Worm (Caenorhabditis elegans) whole organism, early embryonic: Measurements from ENCODE around the gene dmsr-11.

Source experiments
- B0310.2 ChIP-seq: sonication (generic microtip); optimal IDR thresholded peaks from 2 replicates; lab custom pipeline; 2016; ENCODE audit warnings: mild to moderate bottlenecking, missing genetic modification characterization, missing compliant biosample characterization
- F13C5.2 ChIP-seq: sonication (generic microtip); optimal IDR thresholded peaks from 2 replicates; lab custom pipeline; 2017; ENCODE audit warnings: mild to moderate bottlenecking, missing genetic modification characterization, inconsistent platforms, missing compliant biosample characterization
- aly-1 ChIP-seq: sonication (generic microtip); optimal IDR thresholded peaks from 2 replicates; lab custom pipeline; 2016; ENCODE audit warnings: missing genetic modification characterization, missing compliant biosample characterization
- ama-1 ChIP-seq: fragments of 150-350 bp; optimal IDR thresholded peaks from 2 replicates; lab custom pipeline; 2014
- ceh-13 ChIP-seq: fragments of 200-800 bp; sonication (Bioruptor generic); optimal IDR thresholded peaks from 2 replicates; lab custom pipeline; 2018; ENCODE audit warnings: mild to moderate bottlenecking, missing genetic modification characterization, missing compliant biosample characterization
- ets-7 ChIP-seq: sonication (generic microtip); optimal IDR thresholded peaks from 2 replicates; lab custom pipeline; 2016; ENCODE audit warnings: missing genotype, missing genetic modification characterization, missing compliant biosample characterization
- flt-1 ChIP-seq: fragments of 200-800 bp; sonication (Bioruptor generic); IDR thresholded peaks from 2 replicates; pipeline ENCODE4 v1.3.6; 2022; ENCODE audit warnings: missing genetic modification characterization, missing compliant biosample characterization
- hmbx-1 ChIP-seq: sonication (generic microtip); optimal IDR thresholded peaks from 2 replicates; lab custom pipeline; 2016; ENCODE audit warnings: mild to moderate bottlenecking, missing genetic modification characterization, missing compliant biosample characterization
- hmg-4 ChIP-seq: fragments of 200-800 bp; sonication (Bioruptor generic); optimal IDR thresholded peaks from 2 replicates; lab custom pipeline; 2018; ENCODE audit warnings: mild to moderate bottlenecking, missing genetic modification characterization, missing compliant biosample characterization
- scrt-1 ChIP-seq: fragments of 200-800 bp; sonication (Bioruptor generic); IDR thresholded peaks from 2 replicates; pipeline ENCODE4 v1.3.6; 2022; ENCODE audit warnings: missing genetic modification characterization, missing compliant biosample characterization
- sea-1 ChIP-seq: fragments of 200-800 bp; sonication (Bioruptor generic); conservative IDR thresholded peaks from 2 replicates; pipeline ENCODE4 v1.3.6; 2022; ENCODE audit warnings: missing genetic modification characterization, missing compliant biosample characterization
- tra-4 ChIP-seq: sonication (generic microtip); optimal IDR thresholded peaks from 2 replicates; lab custom pipeline; 2017; ENCODE audit warnings: missing genetic modification characterization, missing compliant biosample characterization

DNA sequence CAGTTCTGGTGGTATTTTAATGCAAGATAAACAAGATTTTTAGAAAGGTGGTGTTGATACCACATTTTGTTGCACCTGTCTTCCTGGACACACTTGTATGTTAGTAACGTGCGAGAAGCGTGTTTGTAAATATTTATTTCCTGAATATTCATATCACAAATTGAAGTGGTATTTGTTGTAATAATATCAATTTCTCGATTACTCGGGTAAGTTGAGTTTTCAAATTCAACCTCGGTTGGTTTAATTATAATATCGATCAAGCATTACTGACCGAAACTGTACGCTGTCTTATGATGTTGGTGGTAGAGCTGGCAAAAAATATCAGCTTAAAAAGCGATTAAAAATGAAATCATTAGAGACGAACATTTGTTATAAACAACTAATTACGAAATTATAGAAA is at the start of gene dmsr-11:
- no peak for TF ChIP-seq sea-1 (GFP tag; lab: Robert Waterston, UW)
- no peak for TF ChIP-seq ama-1 (lab: Kevin White, UChicago)
- TF ChIP-seq flt-1 (GFP tag; lab: Robert Waterston, UW), result no peak
- no peak for TF ChIP-seq hmg-4 (GFP tag; lab: Kevin White, UChicago)
- no peak for TF ChIP-seq tra-4
- TF ChIP-seq ceh-13 (GFP tag; lab: Kevin White, UChicago), result no peak
- no peak for TF ChIP-seq F13C5.2 (tag; lab: Kevin White, UChicago)
- no peak for TF ChIP-seq hmbx-1 (tag; lab: Kevin White, UChicago)
- no peak for TF ChIP-seq ets-7 (tag; lab: Kevin White, UChicago)
- no peak for TF ChIP-seq aly-1 (tag; lab: Kevin White, UChicago)
- TF ChIP-seq B0310.2 (tag; lab: Kevin White, UChicago), result no peak
- TF ChIP-seq scrt-1, result no peak
